Worm (Caenorhabditis elegans): ENCODE measurements around the gene ZK616.65.

DNA sequence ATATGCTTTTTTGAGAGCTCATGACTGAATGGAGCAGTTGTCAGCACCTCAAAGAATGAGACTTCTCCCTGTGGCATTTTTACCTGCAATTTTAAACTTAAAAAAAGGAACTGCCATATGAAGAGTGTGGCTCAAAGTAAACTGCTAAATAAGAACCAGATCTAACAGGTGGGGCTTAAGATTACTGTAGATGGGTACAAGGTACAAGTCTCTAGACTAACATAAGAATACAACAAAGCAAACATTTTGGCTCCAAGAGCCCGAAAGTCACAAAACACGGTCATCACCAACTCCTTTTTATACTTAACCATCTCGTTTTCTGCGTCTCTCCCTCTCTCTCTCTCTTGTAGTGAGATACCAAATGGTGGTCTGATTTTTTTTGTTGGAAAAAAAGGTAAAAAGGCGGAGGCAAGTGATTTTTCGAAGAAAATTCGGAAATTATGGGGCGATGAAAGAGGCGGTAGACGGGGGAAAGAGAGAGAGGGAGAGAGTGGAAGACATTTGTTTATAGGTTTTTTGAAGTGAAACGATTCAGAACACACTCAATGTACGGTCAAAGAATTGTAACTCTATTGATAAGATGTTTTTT lies 22.4 kb downstream of the ZK616.65 start, which contains the start of gene elo-6:
- TF ChIP-seq him-1 (tag; optimal IDR thresholded peaks at IDR 0.05) (no peak), dao-5 (tag; optimal IDR thresholded peaks at IDR 0.05) (no peak)
